Fruit fly (Drosophila melanogaster) whole organism, embryonic: ENCODE data around the gene Dbp21E2.

Experiments
- Atf6 ChIP-seq: fragments of 200-800 bp; sonication (Bioruptor generic); IDR thresholded peaks from 2 replicates; pipeline ENCODE4 v1.3.6; 2022; ENCODE audit warnings: missing biosample characterization, missing genetic modification characterization
- BEAF-32 ChIP-seq: fragments of 200-800 bp; sonication (Bioruptor generic); optimal IDR thresholded peaks from 3 replicates; lab custom pipeline; 2017; ENCODE audit warnings: missing biosample characterization, missing genetic modification characterization, mild to moderate bottlenecking, moderate library complexity, missing genetic modification reagents
- C15 ChIP-seq: fragments of 200-800 bp; sonication (Bioruptor generic); IDR thresholded peaks from 3 replicates; pipeline ENCODE4 v1.3.6; 2022; ENCODE audit warnings: missing biosample characterization, missing genetic modification characterization
- CG10147 ChIP-seq: fragments of 200-800 bp; sonication (Bioruptor generic); optimal IDR thresholded peaks from 2 replicates; lab custom pipeline; 2019; ENCODE audit warnings: missing biosample characterization, mild to moderate bottlenecking, missing genetic modification characterization, moderate library complexity
- CG10274 ChIP-seq: fragments of 200-800 bp; sonication (Bioruptor generic); optimal IDR thresholded peaks from 3 replicates; lab custom pipeline; 2017; ENCODE audit warnings: missing biosample characterization, mild to moderate bottlenecking, missing genetic modification characterization
- CG10321 ChIP-seq: fragments of 200-800 bp; sonication (Bioruptor generic); IDR thresholded peaks from 2 replicates; pipeline ENCODE4 v1.3.6; 2022; ENCODE audit warnings: missing biosample characterization, missing genetic modification characterization
- CG12659 ChIP-seq: fragments of 200-800 bp; sonication (Bioruptor generic); optimal IDR thresholded peaks from 3 replicates; lab custom pipeline; 2017; ENCODE audit warnings: mild to moderate bottlenecking, missing biosample characterization, missing genetic modification reagents, missing genetic modification characterization
- CG12942 ChIP-seq: fragments of 200-800 bp; sonication (Bioruptor generic); optimal IDR thresholded peaks from 3 replicates; lab custom pipeline; 2016; ENCODE audit warnings: missing biosample characterization, missing genetic modification characterization
- CG13424 ChIP-seq: fragments of 200-800 bp; sonication (Bioruptor generic); optimal IDR thresholded peaks from 2 replicates; lab custom pipeline; 2019; ENCODE audit warnings: missing biosample characterization, mild to moderate bottlenecking, missing genetic modification characterization, moderate library complexity
- CG15514 ChIP-seq: fragments of 200-800 bp; sonication (Bioruptor generic); optimal IDR thresholded peaks from 3 replicates; lab custom pipeline; 2017; ENCODE audit warnings: missing biosample characterization, missing genetic modification characterization, mild to moderate bottlenecking, moderate library complexity, missing genetic modification reagents
- CG15601 ChIP-seq: fragments of 200-800 bp; sonication (Bioruptor generic); optimal IDR thresholded peaks from 3 replicates; lab custom pipeline; 2019; ENCODE audit warnings: missing biosample characterization, mild to moderate bottlenecking, missing genetic modification characterization, moderate library complexity
- CG1602 ChIP-seq: fragments of 200-800 bp; sonication (Bioruptor generic); optimal IDR thresholded peaks from 3 replicates; lab custom pipeline; 2016; ENCODE audit warnings: missing biosample characterization, missing genetic modification characterization
- CG16863 ChIP-seq: fragments of 200-800 bp; sonication (Bioruptor generic); optimal IDR thresholded peaks from 3 replicates; lab custom pipeline; 2016; ENCODE audit warnings: missing biosample characterization, missing genetic modification characterization
- CG17359 ChIP-seq: fragments of 200-800 bp; sonication (Bioruptor generic); optimal IDR thresholded peaks from 3 replicates; lab custom pipeline; 2018; ENCODE audit warnings: missing biosample characterization, mild to moderate bottlenecking, missing genetic modification characterization, moderate library complexity
- CG1792 ChIP-seq: fragments of 200-800 bp; sonication (Bioruptor generic); optimal IDR thresholded peaks from 2 replicates; lab custom pipeline; 2016; ENCODE audit warnings: missing biosample characterization, missing genetic modification characterization
- CG2678 ChIP-seq: fragments of 200-800 bp; sonication (Bioruptor generic); optimal IDR thresholded peaks from 3 replicates; lab custom pipeline; 2019; ENCODE audit warnings: missing biosample characterization, mild to moderate bottlenecking, missing genetic modification characterization, moderate library complexity
- CG30431 ChIP-seq: fragments of 200-800 bp; sonication (Bioruptor generic); optimal IDR thresholded peaks from 2 replicates; lab custom pipeline; 2017; ENCODE audit warnings: missing biosample characterization, missing genetic modification characterization
- CG31365 ChIP-seq: fragments of 200-800 bp; sonication (Bioruptor generic); optimal IDR thresholded peaks from 2 replicates; lab custom pipeline; 2018; ENCODE audit warnings: missing biosample characterization, mild to moderate bottlenecking, missing genetic modification characterization
- CG3281 ChIP-seq: fragments of 200-800 bp; sonication (Bioruptor generic); optimal IDR thresholded peaks from 3 replicates; lab custom pipeline; 2017; ENCODE audit warnings: missing biosample characterization, mild to moderate bottlenecking, missing genetic modification characterization
- CG3995 ChIP-seq: fragments of 200-800 bp; sonication (Bioruptor generic); optimal IDR thresholded peaks from 3 replicates; lab custom pipeline; 2016; ENCODE audit warnings: missing biosample characterization, missing genetic modification characterization
- CG4854 ChIP-seq: fragments of 200-800 bp; sonication (Bioruptor generic); optimal IDR thresholded peaks from 2 replicates; lab custom pipeline; 2016; ENCODE audit warnings: missing biosample characterization, missing genetic modification characterization, inconsistent platforms
- CG6689 ChIP-seq: fragments of 200-800 bp; sonication (Bioruptor generic); IDR thresholded peaks from 2 replicates; pipeline ENCODE4 v1.3.6; 2022; ENCODE audit warnings: missing biosample characterization, missing genetic modification characterization
- CG9817 ChIP-seq: fragments of 200-800 bp; sonication (Bioruptor generic); optimal IDR thresholded peaks from 2 replicates; lab custom pipeline; 2018; ENCODE audit warnings: missing biosample characterization, mild to moderate bottlenecking, missing genetic modification characterization, moderate library complexity
- Camta ChIP-seq: fragments of 200-800 bp; sonication (Bioruptor generic); optimal IDR thresholded peaks from 2 replicates; lab custom pipeline; 2016; ENCODE audit warnings: missing biosample characterization, missing genetic modification characterization
- Chrac-16 ChIP-seq: fragments of 200-800 bp; sonication (Bioruptor generic); optimal IDR thresholded peaks from 3 replicates; lab custom pipeline; 2016; ENCODE audit warnings: missing biosample characterization, missing genetic modification characterization
- Ets65A ChIP-seq: fragments of 200-800 bp; sonication (Bioruptor generic); peaks from one replicate; lab custom pipeline; 2016; ENCODE audit warnings: missing biosample characterization, missing genetic modification characterization
- HLH54F ChIP-seq: fragments of 200-800 bp; sonication (Bioruptor generic); optimal IDR thresholded peaks from 3 replicates; lab custom pipeline; 2016; ENCODE audit warnings: missing biosample characterization, missing genetic modification characterization
- Hey ChIP-seq: fragments of 200-800 bp; sonication (Bioruptor generic); optimal IDR thresholded peaks from 3 replicates; lab custom pipeline; 2018; ENCODE audit warnings: missing biosample characterization, mild to moderate bottlenecking, missing genetic modification characterization
- MBD-R2 ChIP-seq: fragments of 200-800 bp; sonication (Bioruptor generic); IDR thresholded peaks from 2 replicates; pipeline ENCODE4 v1.3.6; 2022; ENCODE audit warnings: missing biosample characterization, missing genetic modification characterization
- Oaz ChIP-seq: fragments of 200-800 bp; sonication (Bioruptor generic); IDR thresholded peaks from 2 replicates; pipeline ENCODE4 v1.3.6; 2022; ENCODE audit warnings: missing biosample characterization, missing genetic modification characterization
- Pdp1 ChIP-seq, 2 experiments: fragments of 200-800 bp; sonication (Bioruptor generic); optimal IDR thresholded peaks; 3 replicates each; lab custom pipeline; 2016; ENCODE audit warnings: missing biosample characterization in 2 of 2, missing genetic modification characterization in 2 of 2, mild to moderate bottlenecking in 1 of 2, moderate library complexity in 1 of 2
- Ssrp ChIP-seq: fragments of 200-800 bp; sonication (Bioruptor generic); optimal IDR thresholded peaks from 2 replicates; lab custom pipeline; 2018; ENCODE audit warnings: missing biosample characterization, mild to moderate bottlenecking, missing genetic modification characterization, moderate library complexity
- YL-1 ChIP-seq: fragments of 200-800 bp; sonication (Bioruptor generic); optimal IDR thresholded peaks from 3 replicates; lab custom pipeline; 2017; ENCODE audit warnings: missing biosample characterization, mild to moderate bottlenecking, missing genetic modification characterization
- amos ChIP-seq: fragments of 200-800 bp; sonication (Bioruptor generic); IDR thresholded peaks from 2 replicates; pipeline ENCODE4 v1.3.6; 2022; ENCODE audit warnings: missing biosample characterization, missing genetic modification characterization; ENCODE audit not compliant: partially characterized antibody
- ap ChIP-seq: fragments of 200-800 bp; sonication (Bioruptor generic); IDR thresholded peaks from 2 replicates; pipeline ENCODE4 v1.3.6; 2022; ENCODE audit warnings: missing biosample characterization, missing genetic modification characterization
- ase ChIP-seq: fragments of 200-800 bp; sonication (Bioruptor generic); IDR thresholded peaks from 3 replicates; pipeline ENCODE4 v1.3.6; 2022; ENCODE audit warnings: missing biosample characterization, missing genetic modification characterization
- ato ChIP-seq: fragments of 200-800 bp; sonication (Bioruptor generic); IDR thresholded peaks from 2 replicates; pipeline ENCODE4 v1.3.6; 2022; ENCODE audit warnings: missing biosample characterization, missing genetic modification characterization; ENCODE audit not compliant: partially characterized antibody
- btn ChIP-seq: fragments of 200-800 bp; sonication (Bioruptor generic); optimal IDR thresholded peaks from 2 replicates; lab custom pipeline; 2016; ENCODE audit warnings: missing biosample characterization, missing genetic modification characterization
- gem ChIP-seq: fragments of 200-800 bp; sonication (Bioruptor generic); optimal IDR thresholded peaks from 2 replicates; lab custom pipeline; 2019; ENCODE audit warnings: missing biosample characterization, mild to moderate bottlenecking, missing genetic modification characterization, moderate library complexity
- ham ChIP-seq: fragments of 200-800 bp; sonication (Bioruptor generic); IDR thresholded peaks from 2 replicates; pipeline ENCODE4 v1.3.6; 2022; ENCODE audit warnings: missing biosample characterization, missing genetic modification characterization
- hth ChIP-seq: fragments of >200 bp; optimal IDR thresholded peaks from 2 replicates; lab custom pipeline; 2017; ENCODE audit warnings: inconsistent platforms
- ind ChIP-seq: fragments of 200-800 bp; sonication (Bioruptor generic); optimal IDR thresholded peaks from 3 replicates; lab custom pipeline; 2016; ENCODE audit warnings: missing biosample characterization, missing genetic modification characterization
- insv ChIP-seq, 2 experiments: fragments of 200-800 bp; sonication (Bioruptor generic); optimal IDR thresholded peaks; 3 replicates each; lab custom pipeline; 2016 to 2018; ENCODE audit warnings: missing biosample characterization in 2 of 2, missing genetic modification characterization in 2 of 2
- jing ChIP-seq: fragments of 200-800 bp; sonication (Bioruptor generic); optimal IDR thresholded peaks from 2 replicates; lab custom pipeline; 2018; ENCODE audit warnings: missing biosample characterization, mild to moderate bottlenecking, missing genetic modification characterization
- peb ChIP-seq: fragments of 200-800 bp; sonication (Bioruptor generic); IDR thresholded peaks from 2 replicates; pipeline ENCODE4 v1.3.6; 2022; ENCODE audit warnings: missing biosample characterization, missing genetic modification characterization
- sc ChIP-seq, 3 experiments: fragments of >200 bp in 2 of 3; fragments of 200-800 bp in 1 of 3; sonication (Bioruptor generic) in 1 of 3; optimal IDR thresholded peaks; 2 replicates in 2 of 3; 3 replicates in 1 of 3; lab custom pipeline; 2017; ENCODE audit warnings: mild to moderate bottlenecking in 1 of 3, missing biosample characterization in 1 of 3, missing genetic modification characterization in 1 of 3, missing genetic modification reagents in 1 of 3
- sima ChIP-seq: fragments of 200-800 bp; sonication (Bioruptor generic); optimal IDR thresholded peaks from 2 replicates; lab custom pipeline; 2016; ENCODE audit warnings: missing biosample characterization, missing genetic modification characterization
- slp2 ChIP-seq: fragments of 200-800 bp; sonication (Bioruptor generic); optimal IDR thresholded peaks from 2 replicates; lab custom pipeline; 2016; ENCODE audit warnings: missing biosample characterization, missing genetic modification characterization
- twi ChIP-seq: fragments of 200-800 bp; optimal IDR thresholded peaks from 2 replicates; lab custom pipeline; 2019; ENCODE audit warnings: missing biosample characterization, mild to moderate bottlenecking, missing genetic modification characterization, moderate library complexity
- wek ChIP-seq: fragments of 200-800 bp; sonication (Bioruptor generic); optimal IDR thresholded peaks from 3 replicates; lab custom pipeline; 2018; ENCODE audit warnings: missing biosample characterization, mild to moderate bottlenecking, missing genetic modification characterization, moderate library complexity

Gene Dbp21E2

dm6 chr2L:825768-826263, 14.4 kb downstream of the Dbp21E2 start, which contains the start of the genes CG3862 and dock (continued):
- peak; percentile 52 to 86 for TF ChIP-seq Pdp1 (GFP tag; optimal IDR thresholded peaks at IDR 0.05; lab: Kevin White, UChicago)
- TF ChIP-seq ind (GFP tag; lab: Kevin White, UChicago): peak; percentile 39
- no peak for TF ChIP-seq CG12942 (GFP tag; lab: Kevin White, UChicago)
- no peak for TF ChIP-seq sc (optimal IDR thresholded peaks at IDR 0.05; lab: Kevin White, UChicago)
- no peak for TF ChIP-seq sc (GFP tag; optimal IDR thresholded peaks at IDR 0.05; lab: Kevin White, UChicago)
- TF ChIP-seq BEAF-32 (GFP tag; lab: Kevin White, UChicago): peak; percentile 95
- TF ChIP-seq CG15601: peak; percentile 38
- TF ChIP-seq Hey (tag; lab: Kevin White, UChicago): no peak
- no peak for TF ChIP-seq ham (GFP tag; lab: Robert Waterston, UW)
- peak; percentile 53 for TF ChIP-seq CG2678 (tag; lab: Kevin White, UChicago)
- peak; percentile 54 for TF ChIP-seq CG3281
- TF ChIP-seq jing (GFP tag; lab: Kevin White, UChicago): no peak
- peak; percentile 95 for TF ChIP-seq amos (GFP tag; lab: Robert Waterston, UW)
- TF ChIP-seq CG30431 (GFP tag; lab: Kevin White, UChicago): no peak
- peak; percentile 1 for TF ChIP-seq wek (GFP tag; lab: Kevin White, UChicago)
- no peak for TF ChIP-seq ap
- peak; percentile 88 for TF ChIP-seq CG12659 (GFP tag; lab: Kevin White, UChicago)
- no peak for TF ChIP-seq twi (tag; lab: Kevin White, UChicago)
- TF ChIP-seq CG1792: peak; percentile 26
- no peak for TF ChIP-seq Oaz (GFP tag; lab: Robert Waterston, UW)
- TF ChIP-seq gem (tag; lab: Kevin White, UChicago): peak; percentile 19
- TF ChIP-seq CG6689 (GFP tag; lab: Robert Waterston, UW): no peak
- peak; percentile 97 for TF ChIP-seq MBD-R2 (GFP tag; lab: Robert Waterston, UW)
- TF ChIP-seq CG10274 (GFP tag; lab: Kevin White, UChicago): no peak
- no peak for TF ChIP-seq Ssrp
- no peak for TF ChIP-seq slp2 (GFP tag; lab: Kevin White, UChicago)
- peak; percentile 56 for TF ChIP-seq HLH54F (GFP tag; lab: Kevin White, UChicago)
- peak; percentile 83 for TF ChIP-seq Ets65A (GFP tag; lab: Kevin White, UChicago)
- no peak for TF ChIP-seq CG16863 (GFP tag; lab: Kevin White, UChicago)
- no peak for TF ChIP-seq Camta (GFP tag; lab: Kevin White, UChicago)
- TF ChIP-seq CG15514 (GFP tag; lab: Kevin White, UChicago): peak; percentile 72
- peak; percentile 40 for TF ChIP-seq CG4854 (GFP tag; lab: Kevin White, UChicago)
- no peak for TF ChIP-seq C15 (GFP tag; lab: Robert Waterston, UW)
- TF ChIP-seq YL-1 (GFP tag; lab: Kevin White, UChicago): peak; percentile 86
- 0 out of 2 replicates have a peak, but pooled peaks have one; percentile 25 for TF ChIP-seq Atf6 (GFP tag; lab: Robert Waterston, UW)
- peak; percentile 11 for TF ChIP-seq Chrac-16
- no peak for TF ChIP-seq CG31365
- peak; percentile 38 for TF ChIP-seq CG13424
- TF ChIP-seq hth (lab: Kevin White, UChicago): no peak
- TF ChIP-seq CG9817 (tag; lab: Kevin White, UChicago): peak; percentile 28
- TF ChIP-seq CG10321 (GFP tag; lab: Robert Waterston, UW): 0 out of 2 replicates have a peak, but pooled peaks have one; percentile 26
- no peak for TF ChIP-seq ase (GFP tag; lab: Robert Waterston, UW)
- TF ChIP-seq CG1602: no peak
- no peak for TF ChIP-seq btn (GFP tag; lab: Kevin White, UChicago)
- no peak for TF ChIP-seq peb (GFP tag; lab: Robert Waterston, UW)
- peak; percentile 45 for TF ChIP-seq CG17359 (tag; lab: Kevin White, UChicago)
- TF ChIP-seq CG3995 (GFP tag; lab: Kevin White, UChicago): no peak
- TF ChIP-seq insv (GFP tag; optimal IDR thresholded peaks at IDR 0.05; lab: Kevin White, UChicago): peak in 1 of 2 experiments; percentile 23
- TF ChIP-seq CG10147 (GFP tag; lab: Kevin White, UChicago): peak; percentile 53
- no peak for TF ChIP-seq sima (GFP tag; lab: Kevin White, UChicago)
- peak; percentile 97 for TF ChIP-seq ato
